Worm (Caenorhabditis elegans): ENCODE data around the gene T07A5.1.

The T07A5.1 gene

DNA sequence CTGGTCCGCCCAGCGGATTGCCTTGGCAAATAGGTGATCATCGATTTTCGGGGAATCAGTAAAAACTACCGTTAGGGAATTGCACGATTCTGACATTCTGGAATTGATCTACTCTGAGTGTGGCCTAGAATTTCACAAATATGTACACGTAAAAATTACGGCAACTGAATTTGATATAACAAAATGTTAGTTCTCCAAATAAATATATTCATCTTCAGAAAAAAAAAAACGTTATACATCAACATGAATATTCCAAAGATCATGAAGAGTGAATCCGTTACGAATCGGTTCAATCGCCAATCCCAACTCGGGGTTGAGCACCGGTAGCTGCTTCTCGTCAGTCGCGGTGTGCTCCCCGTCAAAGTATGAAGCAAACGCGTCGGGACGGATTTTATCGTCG is 47.4 kb downstream of the T07A5.1 start, which contains the start of gene rip-1:
TSS of gene rip-1 (minus strand) at position 101 of the 400 bp plus-strand sequence.
- no peak for TF ChIP-seq W03F9.2 (tag; optimal IDR thresholded peaks at IDR 0.05)
- no peak for TF ChIP-seq dao-5 (tag; optimal IDR thresholded peaks at IDR 0.05)
- TF ChIP-seq him-1 (tag; optimal IDR thresholded peaks at IDR 0.05): no peak

DNA sequence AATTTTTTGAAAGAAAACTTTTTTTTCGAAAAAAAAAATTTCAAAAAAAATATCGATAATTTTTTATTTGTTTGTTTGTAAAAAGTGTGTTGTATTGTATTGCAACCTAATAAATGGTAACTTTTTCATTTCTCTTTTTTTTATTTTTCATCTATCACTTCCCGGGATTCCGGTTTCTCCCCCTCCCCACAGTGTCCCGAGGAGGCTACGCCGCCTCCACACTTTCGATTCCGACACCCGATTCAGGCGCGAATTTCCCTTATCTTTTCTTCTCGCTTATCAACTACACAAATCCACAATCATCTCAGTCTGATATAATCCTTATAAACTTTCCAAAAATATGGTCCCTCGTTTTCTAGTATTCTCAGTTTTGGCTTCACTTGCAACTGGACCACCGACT is 51.4 kb downstream of the T07A5.1 start, which contains the start of gene R01H10.4:
TSS of gene R01H10.4 (plus strand) at position 236 of the 400 bp plus-strand sequence.
- TF ChIP-seq dao-5 (tag; optimal IDR thresholded peaks at IDR 0.05) (no peak), him-1 (tag; optimal IDR thresholded peaks at IDR 0.05) (no peak), W03F9.2 (tag; optimal IDR thresholded peaks at IDR 0.05) (no peak)
